Fruit fly (Drosophila melanogaster): Measurements from ENCODE around the gene ftz-f1.

ftz-f1 gene

dm6 chr3L:18840370-18841007, 39.4 kb upstream of the ftz-f1 start (continued):
- peak; percentile 1 for TF ChIP-seq CG9139 (GFP tag; optimal IDR thresholded peaks at IDR 0.05)
- TF ChIP-seq CG6792 (GFP tag; optimal IDR thresholded peaks at IDR 0.05) = peak; percentile 32
- TF ChIP-seq Eip78C (GFP tag) = peak; percentile 64
- peak; percentile 11 for TF ChIP-seq CG6276 (GFP tag; optimal IDR thresholded peaks at IDR 0.05)
- peak; percentile 30 for TF ChIP-seq Ets96B (tag; optimal IDR thresholded peaks at IDR 0.05)
- peak; percentile 36 for TF ChIP-seq CG3919 (GFP tag; optimal IDR thresholded peaks at IDR 0.05)
- peak; percentile 46 for TF ChIP-seq acj6 (GFP tag; optimal IDR thresholded peaks at IDR 0.05)
- peak; percentile 26 for TF ChIP-seq vri (GFP tag; optimal IDR thresholded peaks at IDR 0.05)
- no peak for TF ChIP-seq CG11902 (GFP tag; optimal IDR thresholded peaks at IDR 0.05)
- peak; percentile 55 for TF ChIP-seq CG31627 (GFP tag; optimal IDR thresholded peaks at IDR 0.05)
- peak; percentile 59 for TF ChIP-seq lz (GFP tag; optimal IDR thresholded peaks at IDR 0.05)
- peak; percentile 51 for TF ChIP-seq Smox (GFP tag; optimal IDR thresholded peaks at IDR 0.05)
- peak; percentile 40 for TF ChIP-seq topi (GFP tag; optimal IDR thresholded peaks at IDR 0.05)
- TF ChIP-seq spab (GFP tag; optimal IDR thresholded peaks at IDR 0.05) = no peak
- TF ChIP-seq esn (GFP tag; optimal IDR thresholded peaks at IDR 0.05) = peak; percentile 57
- peak; percentile 63 for TF ChIP-seq svp (GFP tag)
- peak; percentile 36 for TF ChIP-seq achi (GFP tag; optimal IDR thresholded peaks at IDR 0.05)
- peak; percentile 14 for TF ChIP-seq dsx (GFP tag; optimal IDR thresholded peaks at IDR 0.05; ENCODE audit: poor library complexity, severe bottlenecking)
- no peak for TF ChIP-seq Eip75B (GFP tag; optimal IDR thresholded peaks at IDR 0.05)

dm6 chr3L:18839996-18840369, 38.9 kb upstream of the ftz-f1 start:
- TF ChIP-seq esn (GFP tag; optimal IDR thresholded peaks at IDR 0.05) = no peak
- peak; percentile 13 for TF ChIP-seq Eip78C (GFP tag)

dm6 chr3L:18837707-18838244, 36.7 kb upstream of the ftz-f1 start:
- peak; percentile 71 for TF ChIP-seq fkh (GFP tag; optimal IDR thresholded peaks at IDR 0.05)
- TF ChIP-seq CG6163 (GFP tag; IDR thresholded peaks at IDR 0.05) = no peak

dm6 chr3L:18836658-18837057, 35.5 kb upstream of the ftz-f1 start:
- TF ChIP-seq fd59A (GFP tag; optimal IDR thresholded peaks at IDR 0.05) = no peak
- TF ChIP-seq Hr4 (GFP tag; optimal IDR thresholded peaks at IDR 0.05) = no peak
- no peak for TF ChIP-seq dsx (GFP tag; optimal IDR thresholded peaks at IDR 0.05; ENCODE audit: poor library complexity, severe bottlenecking)
- no peak for TF ChIP-seq CG8319 (GFP tag; optimal IDR thresholded peaks at IDR 0.05)
- no peak for TF ChIP-seq eg (GFP tag; IDR thresholded peaks at IDR 0.05)
- no peak for TF ChIP-seq fd85E (GFP tag; optimal IDR thresholded peaks at IDR 0.05)
- no peak for TF ChIP-seq vri (GFP tag; optimal IDR thresholded peaks at IDR 0.05)
- TF ChIP-seq CG3919 (GFP tag; optimal IDR thresholded peaks at IDR 0.05) = no peak
- no peak for TF ChIP-seq CG6276 (GFP tag; optimal IDR thresholded peaks at IDR 0.05)
- no peak for TF ChIP-seq esn (GFP tag; optimal IDR thresholded peaks at IDR 0.05)
- no peak for TF ChIP-seq Eip93F (GFP tag; optimal IDR thresholded peaks at IDR 0.05)
- no peak for TF ChIP-seq CG11762 (GFP tag; optimal IDR thresholded peaks at IDR 0.05; ENCODE audit: insufficient read depth)
- no peak for TF ChIP-seq CG6854 (GFP tag; optimal IDR thresholded peaks at IDR 0.05)

dm6 chr3L:18834924-18835323, 33.8 kb upstream of the ftz-f1 start:
- TF ChIP-seq Eip78C (GFP tag) (peak; percentile 21), svp (GFP tag) (peak; percentile 92), Blimp-1 (GFP tag; optimal IDR thresholded peaks at IDR 0.05) (no peak)

- TF ChIP-seq Blimp-1 (GFP tag; optimal IDR thresholded peaks at IDR 0.05) = no peak
- peak; percentile 76 for TF ChIP-seq fkh (GFP tag; optimal IDR thresholded peaks at IDR 0.05)
- TF ChIP-seq Sox102F (GFP tag; optimal IDR thresholded peaks at IDR 0.05) = peak; percentile 55
- peak; percentile 24 for TF ChIP-seq esn (GFP tag; optimal IDR thresholded peaks at IDR 0.05)
- peak; percentile 1 for TF ChIP-seq CG34406 (GFP tag; optimal IDR thresholded peaks at IDR 0.05)
- no peak for TF ChIP-seq Sox15 (GFP tag; optimal IDR thresholded peaks at IDR 0.05)
- peak; percentile 27 for TF ChIP-seq CG6808 (GFP tag; optimal IDR thresholded peaks at IDR 0.05)
- peak; percentile 55 for TF ChIP-seq CG6854 (GFP tag; optimal IDR thresholded peaks at IDR 0.05)
- peak; percentile 78 for TF ChIP-seq Eip78C (GFP tag)
- TF ChIP-seq CG6276 (GFP tag; optimal IDR thresholded peaks at IDR 0.05) = no peak
- TF ChIP-seq topi (GFP tag; optimal IDR thresholded peaks at IDR 0.05) = peak; percentile 15
- peak in 1 of 2 experiments; percentile 0 for TF ChIP-seq ss (GFP tag; optimal IDR thresholded peaks at IDR 0.05)
- TF ChIP-seq vri (GFP tag; optimal IDR thresholded peaks at IDR 0.05) = peak; percentile 53
Observed at dm6 chr3L:18833234-18833633, 32.1 kb upstream of the ftz-f1 start.

All from whole organism, prepupa.